Fruit fly (Drosophila melanogaster) whole organism, embryonic: ENCODE results near the gene Pex5.

ENCODE experiments used
- C15 ChIP-seq: fragments of 200-800 bp; sonication (Bioruptor generic); IDR thresholded peaks from 3 replicates; pipeline ENCODE4 v1.3.6; 2022; ENCODE audit warnings: missing biosample characterization, missing genetic modification characterization
- CG10366 ChIP-seq: fragments of 200-800 bp; sonication (Bioruptor generic); IDR thresholded peaks from 2 replicates; pipeline ENCODE4 v1.3.6; 2022; ENCODE audit warnings: missing biosample characterization, missing genetic modification characterization
- CG11247 ChIP-seq: fragments of 200-800 bp; sonication (Bioruptor generic); IDR thresholded peaks from 2 replicates; pipeline ENCODE4 v1.3.6; 2022; ENCODE audit warnings: missing biosample characterization, missing genetic modification characterization
- CG12299 ChIP-seq: fragments of 200-800 bp; sonication (Bioruptor generic); optimal IDR thresholded peaks from 2 replicates; lab custom pipeline; 2018; ENCODE audit warnings: missing biosample characterization, mild to moderate bottlenecking, missing genetic modification characterization
- CG1233 ChIP-seq: fragments of 200-800 bp; sonication (Bioruptor generic); optimal IDR thresholded peaks from 4 replicates; lab custom pipeline; 2018; ENCODE audit warnings: missing biosample characterization, mild to moderate bottlenecking, missing genetic modification characterization
- CG14441 ChIP-seq: fragments of 200-800 bp; sonication (Bioruptor generic); IDR thresholded peaks from 2 replicates; pipeline ENCODE4 v1.3.6; 2022; ENCODE audit warnings: missing biosample characterization, missing genetic modification characterization
- CG1603 ChIP-seq: fragments of 200-800 bp; sonication (Bioruptor generic); optimal IDR thresholded peaks from 2 replicates; lab custom pipeline; 2019; ENCODE audit warnings: missing biosample characterization, mild to moderate bottlenecking, missing genetic modification characterization, moderate library complexity
- CG17186 ChIP-seq: fragments of 200-800 bp; sonication (Bioruptor generic); optimal IDR thresholded peaks from 3 replicates; lab custom pipeline; 2017; ENCODE audit warnings: missing biosample characterization, missing genetic modification reagents, missing genetic modification characterization
- CG17802 ChIP-seq: fragments of 200-800 bp; sonication (Bioruptor generic); optimal IDR thresholded peaks from 2 replicates; lab custom pipeline; 2018; ENCODE audit warnings: missing biosample characterization, mild to moderate bottlenecking, missing genetic modification characterization, moderate library complexity
- CG2116 ChIP-seq: fragments of 200-800 bp; sonication (Bioruptor generic); optimal IDR thresholded peaks from 3 replicates; lab custom pipeline; 2018; ENCODE audit warnings: missing biosample characterization, mild to moderate bottlenecking, missing genetic modification characterization
- CG2199 ChIP-seq: fragments of 200-800 bp; sonication (Bioruptor generic); IDR thresholded peaks from 3 replicates; pipeline ENCODE4 v1.3.6; 2022; ENCODE audit warnings: missing biosample characterization, missing genetic modification characterization
- CG2202 ChIP-seq: fragments of 200-800 bp; sonication (Bioruptor generic); optimal IDR thresholded peaks from 2 replicates; lab custom pipeline; 2018; ENCODE audit warnings: missing biosample characterization, mild to moderate bottlenecking, missing genetic modification characterization
- CG34422 ChIP-seq: fragments of 200-800 bp; sonication (Bioruptor generic); IDR thresholded peaks from 3 replicates; pipeline ENCODE4 v1.3.6; 2022; ENCODE audit warnings: missing biosample characterization, missing genetic modification characterization
- CG4617 ChIP-seq: fragments of 200-800 bp; sonication (Bioruptor generic); optimal IDR thresholded peaks from 3 replicates; lab custom pipeline; 2016; ENCODE audit warnings: missing biosample characterization, missing genetic modification characterization, borderline replicate concordance
- CG4820 ChIP-seq: fragments of 200-800 bp; sonication (Bioruptor generic); optimal IDR thresholded peaks from 3 replicates; lab custom pipeline; 2016; ENCODE audit warnings: missing biosample characterization, missing genetic modification characterization
- CG7556 ChIP-seq: fragments of 200-800 bp; sonication (Bioruptor generic); optimal IDR thresholded peaks from 2 replicates; lab custom pipeline; 2017; ENCODE audit warnings: missing biosample characterization, mild to moderate bottlenecking, missing genetic modification characterization
- CG8281 ChIP-seq: fragments of 200-800 bp; sonication (Bioruptor generic); optimal IDR thresholded peaks from 2 replicates; lab custom pipeline; 2018; ENCODE audit warnings: missing biosample characterization, mild to moderate bottlenecking, missing genetic modification characterization, moderate library complexity
- CG8388 ChIP-seq: fragments of 200-800 bp; sonication (Bioruptor generic); optimal IDR thresholded peaks from 2 replicates; lab custom pipeline; 2019; ENCODE audit warnings: missing biosample characterization, mild to moderate bottlenecking, missing genetic modification characterization, moderate library complexity
- CG8944 ChIP-seq: fragments of 200-800 bp; sonication (Bioruptor generic); optimal IDR thresholded peaks from 3 replicates; lab custom pipeline; 2016; ENCODE audit warnings: missing biosample characterization, missing genetic modification characterization
- CG9437 ChIP-seq: fragments of 200-800 bp; sonication (Bioruptor generic); optimal IDR thresholded peaks from 2 replicates; lab custom pipeline; 2018; ENCODE audit warnings: missing biosample characterization, mild to moderate bottlenecking, missing genetic modification characterization
- Chrac-16 ChIP-seq: fragments of 200-800 bp; sonication (Bioruptor generic); optimal IDR thresholded peaks from 3 replicates; lab custom pipeline; 2016; ENCODE audit warnings: missing biosample characterization, missing genetic modification characterization
- D19A ChIP-seq: fragments of 200-800 bp; optimal IDR thresholded peaks from 3 replicates; lab custom pipeline; 2019; ENCODE audit warnings: missing biosample characterization, mild to moderate bottlenecking, missing genetic modification characterization, moderate library complexity
- Dbx ChIP-seq: fragments of 200-800 bp; sonication (Bioruptor generic); IDR thresholded peaks from 3 replicates; pipeline ENCODE4 v1.3.6; 2022; ENCODE audit warnings: missing biosample characterization, missing genetic modification characterization
- Gsc ChIP-seq: fragments of 200-800 bp; sonication (Bioruptor generic); IDR thresholded peaks from 2 replicates; pipeline ENCODE4 v1.3.6; 2022; ENCODE audit warnings: missing biosample characterization, missing genetic modification characterization
- H2.0 ChIP-seq: fragments of 200-800 bp; sonication (Bioruptor generic); IDR thresholded peaks from 2 replicates; pipeline ENCODE4 v1.3.6; 2022; ENCODE audit warnings: missing biosample characterization, missing genetic modification characterization
- HLH3B ChIP-seq: fragments of 200-800 bp; sonication (Bioruptor generic); IDR thresholded peaks from 2 replicates; pipeline ENCODE4 v1.3.6; 2022; ENCODE audit warnings: missing biosample characterization, missing genetic modification characterization
- HLH54F ChIP-seq: fragments of 200-800 bp; sonication (Bioruptor generic); optimal IDR thresholded peaks from 3 replicates; lab custom pipeline; 2016; ENCODE audit warnings: missing biosample characterization, missing genetic modification characterization
- Hsf ChIP-seq: fragments of 200-800 bp; sonication (Bioruptor generic); optimal IDR thresholded peaks from 3 replicates; lab custom pipeline; 2016; ENCODE audit warnings: missing biosample characterization, missing genetic modification characterization
- MBD-R2 ChIP-seq: fragments of 200-800 bp; sonication (Bioruptor generic); IDR thresholded peaks from 2 replicates; pipeline ENCODE4 v1.3.6; 2022; ENCODE audit warnings: missing biosample characterization, missing genetic modification characterization
- Sry-β ChIP-seq: fragments of 200-800 bp; sonication (Bioruptor generic); optimal IDR thresholded peaks from 2 replicates; lab custom pipeline; 2018; ENCODE audit warnings: missing biosample characterization, mild to moderate bottlenecking, missing genetic modification characterization, moderate library complexity
- cas ChIP-seq: fragments of 200-800 bp; sonication (Bioruptor generic); IDR thresholded peaks from 2 replicates; pipeline ENCODE4 v1.3.6; 2022; ENCODE audit warnings: missing biosample characterization, missing genetic modification characterization
- da ChIP-seq: fragments of 200-800 bp; sonication (Bioruptor generic); optimal IDR thresholded peaks from 2 replicates; lab custom pipeline; 2016; ENCODE audit warnings: missing biosample characterization, missing genetic modification characterization
- dpn ChIP-seq, 2 experiments: fragments of 200-800 bp; sonication (Bioruptor generic); optimal IDR thresholded peaks; 3 replicates each; lab custom pipeline; 2016; ENCODE audit warnings: missing biosample characterization in 2 of 2, missing genetic modification characterization in 2 of 2
- fd3F ChIP-seq: fragments of 200-800 bp; sonication (Bioruptor generic); optimal IDR thresholded peaks from 2 replicates; lab custom pipeline; 2018; ENCODE audit warnings: missing biosample characterization, mild to moderate bottlenecking, missing genetic modification characterization, moderate library complexity
- gcm ChIP-seq: fragments of 200-800 bp; sonication (Bioruptor generic); optimal IDR thresholded peaks from 2 replicates; lab custom pipeline; 2019; ENCODE audit warnings: missing biosample characterization, mild to moderate bottlenecking, missing genetic modification characterization, moderate library complexity
- jumu ChIP-seq: fragments of 200-800 bp; sonication (Bioruptor generic); optimal IDR thresholded peaks from 3 replicates; lab custom pipeline; 2016; ENCODE audit warnings: missing biosample characterization, missing genetic modification characterization
- ken ChIP-seq: fragments of 200-800 bp; sonication (Bioruptor generic); IDR thresholded peaks from 3 replicates; pipeline ENCODE4 v1.3.6; 2022; ENCODE audit warnings: missing biosample characterization, missing genetic modification characterization
- kni ChIP-seq: fragments of 200-800 bp; sonication (Bioruptor generic); optimal IDR thresholded peaks from 3 replicates; lab custom pipeline; 2017; ENCODE audit warnings: mild to moderate bottlenecking, missing biosample characterization, missing genetic modification reagents, missing genetic modification characterization
- knrl ChIP-seq: fragments of 200-800 bp; sonication (Bioruptor generic); IDR thresholded peaks from 3 replicates; pipeline ENCODE4 v1.3.6; 2022; ENCODE audit warnings: missing biosample characterization, missing genetic modification characterization; ENCODE audit not compliant: partially characterized antibody
- nmo ChIP-seq: fragments of 200-800 bp; sonication (Bioruptor generic); optimal IDR thresholded peaks from 2 replicates; lab custom pipeline; 2018; ENCODE audit warnings: missing biosample characterization, mild to moderate bottlenecking, missing genetic modification characterization, moderate library complexity
- p53 ChIP-seq: fragments of 200-800 bp; sonication (Bioruptor generic); optimal IDR thresholded peaks from 2 replicates; lab custom pipeline; 2016; ENCODE audit warnings: missing biosample characterization, missing genetic modification characterization
- pan ChIP-seq, 4 experiments: fragments of >200 bp in 3 of 4; fragments of 200-800 bp in 1 of 4; sonication (Bioruptor generic) in 1 of 4; optimal IDR thresholded peaks in 3 of 4; IDR thresholded peaks in 1 of 4; 2 replicates each; pipeline versions ENCODE4 v1.3.6 to Lab custom; 2017 to 2022; ENCODE audit warnings: missing biosample characterization in 2 of 4, missing genetic modification characterization in 2 of 4, mixed read lengths in 1 of 4
- pnt ChIP-seq: fragments of 200-800 bp; sonication (Bioruptor generic); optimal IDR thresholded peaks from 3 replicates; lab custom pipeline; 2016; ENCODE audit warnings: missing biosample characterization, missing genetic modification characterization
- prd ChIP-seq, 3 experiments: fragments of >200 bp in 2 of 3; fragments of 200-800 bp in 1 of 3; sonication (Bioruptor generic) in 1 of 3; optimal IDR thresholded peaks in 2 of 3; IDR thresholded peaks in 1 of 3; 2 replicates in 2 of 3; 3 replicates in 1 of 3; pipeline versions ENCODE4 v1.3.6 to Lab custom; 2017 to 2022; ENCODE audit warnings: missing biosample characterization in 1 of 3, missing genetic modification characterization in 1 of 3
- psq ChIP-seq: fragments of 200-800 bp; sonication (Bioruptor generic); optimal IDR thresholded peaks from 2 replicates; lab custom pipeline; 2017; ENCODE audit warnings: missing biosample characterization, missing genetic modification characterization
- run ChIP-seq: fragments of 200-800 bp; sonication (Bioruptor generic); optimal IDR thresholded peaks from 3 replicates; lab custom pipeline; 2018; ENCODE audit warnings: missing biosample characterization, mild to moderate bottlenecking, missing genetic modification characterization
- sisA ChIP-seq: fragments of 200-800 bp; sonication (Bioruptor generic); IDR thresholded peaks from 2 replicates; pipeline ENCODE4 v1.3.6; 2022; ENCODE audit warnings: missing biosample characterization, missing genetic modification characterization
- so ChIP-seq: fragments of 200-800 bp; sonication (Bioruptor generic); IDR thresholded peaks from 3 replicates; pipeline ENCODE4 v1.3.6; 2022; ENCODE audit warnings: missing biosample characterization, missing genetic modification characterization
- sug ChIP-seq: fragments of 200-800 bp; optimal IDR thresholded peaks from 2 replicates; lab custom pipeline; 2019; ENCODE audit warnings: missing biosample characterization, mild to moderate bottlenecking, missing genetic modification characterization, moderate library complexity
- zfh2 ChIP-seq: fragments of 200-800 bp; sonication (Bioruptor generic); optimal IDR thresholded peaks from 2 replicates; lab custom pipeline; 2016; ENCODE audit warnings: missing biosample characterization, missing genetic modification characterization

Gene Pex5

DNA sequence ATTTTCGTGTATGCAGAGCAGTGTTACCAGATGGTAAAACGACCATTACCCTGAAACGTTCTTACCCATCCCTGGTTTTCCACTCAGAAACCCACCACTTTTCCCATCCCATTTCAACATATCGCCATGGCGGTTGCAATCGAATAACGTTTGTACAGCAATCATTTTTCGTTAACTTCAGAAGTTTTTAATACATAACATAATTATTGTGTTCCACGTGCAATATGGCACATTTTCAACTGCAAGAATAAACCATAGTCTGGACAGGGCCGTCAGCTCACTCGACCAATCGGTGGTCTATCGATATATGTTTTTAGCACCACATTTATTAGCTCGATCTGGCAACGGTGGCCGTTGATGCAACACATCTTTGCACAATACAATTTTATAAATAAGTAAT, 21.1 kb upstream of the Pex5 start, which contains the start of the genes trr and mRpL16 (continued):
- TF ChIP-seq D19A (tag; lab: Kevin White, UChicago): no peak
- no peak for TF ChIP-seq run (tag; lab: Kevin White, UChicago)
- TF ChIP-seq Chrac-16 (GFP tag; lab: Kevin White, UChicago): peak; percentile 19
- no peak for TF ChIP-seq CG9437
- peak; percentile 75 for TF ChIP-seq nmo (GFP tag; lab: Kevin White, UChicago)
- TF ChIP-seq CG17186 (GFP tag; lab: Kevin White, UChicago): peak; percentile 32
- TF ChIP-seq Gsc: no peak
- peak; percentile 3 for TF ChIP-seq pnt (GFP tag; lab: Kevin White, UChicago)
- TF ChIP-seq CG17802 (tag; lab: Kevin White, UChicago): peak; percentile 100
- TF ChIP-seq C15: no peak
- peak; percentile 57 for TF ChIP-seq CG14441
- TF ChIP-seq CG8281 (tag; lab: Kevin White, UChicago): no peak
- TF ChIP-seq CG2202 (tag; lab: Kevin White, UChicago): no peak
- TF ChIP-seq jumu (GFP tag; lab: Kevin White, UChicago): peak; percentile 49
- no peak for TF ChIP-seq sisA
- TF ChIP-seq psq: no peak
- peak; percentile 64 for TF ChIP-seq sug (tag; lab: Kevin White, UChicago)
- TF ChIP-seq CG7556 (GFP tag; lab: Kevin White, UChicago): peak; percentile 4
- TF ChIP-seq Dbx (GFP tag; lab: Robert Waterston, UW): peak; percentile 71
- 0 out of 3 replicates have a peak, but pooled peaks have one; percentile 10 for TF ChIP-seq ken
- no peak for TF ChIP-seq da (GFP tag; lab: Kevin White, UChicago)
- no peak for TF ChIP-seq cas
- TF ChIP-seq pan (optimal IDR thresholded peaks at IDR 0.05; lab: Kevin White, UChicago): no peak
- TF ChIP-seq pan (GFP tag; optimal IDR thresholded peaks at IDR 0.05 in 1 of 2, IDR thresholded peaks at IDR 0.05 in 1 of 2): no peak
- peak; percentile 6 for TF ChIP-seq Sry-β (GFP tag; lab: Kevin White, UChicago)
- 0 out of 2 replicates have a peak, but pooled peaks have one; percentile 37 for TF ChIP-seq H2.0 (GFP tag; lab: Robert Waterston, UW)
- TF ChIP-seq CG34422: peak; percentile 64; the same call in 1 of the 3 replicates
- TF ChIP-seq prd (optimal IDR thresholded peaks at IDR 0.05; lab: Kevin White, UChicago): no peak
- peak; percentile 58; the same call in 2 of the 3 replicates for TF ChIP-seq prd (GFP tag; IDR thresholded peaks at IDR 0.05; lab: Robert Waterston, UW)
- TF ChIP-seq CG1233 (GFP tag; lab: Kevin White, UChicago): no peak
- peak; percentile 65 for TF ChIP-seq zfh2
- TF ChIP-seq gcm (GFP tag; lab: Kevin White, UChicago): no peak
- peak; percentile 85 for TF ChIP-seq CG1603 (tag; lab: Kevin White, UChicago)
- peak; percentile 37 for TF ChIP-seq CG4617 (GFP tag; lab: Kevin White, UChicago)
- TF ChIP-seq kni (GFP tag; lab: Kevin White, UChicago): no peak
- no peak for TF ChIP-seq HLH3B (GFP tag; lab: Robert Waterston, UW)
- TF ChIP-seq CG2199 (GFP tag; lab: Robert Waterston, UW): no peak
- TF ChIP-seq CG8388 (GFP tag; lab: Kevin White, UChicago): peak; percentile 26
- peak; percentile 1 for TF ChIP-seq fd3F (GFP tag; lab: Kevin White, UChicago)
- TF ChIP-seq CG4820 (GFP tag; lab: Kevin White, UChicago): no peak
- TF ChIP-seq HLH54F (GFP tag; lab: Kevin White, UChicago): peak; percentile 49
- TF ChIP-seq p53 (GFP tag; lab: Kevin White, UChicago): no peak
- TF ChIP-seq MBD-R2: peak; percentile 84
- TF ChIP-seq knrl (GFP tag; lab: Robert Waterston, UW): peak; percentile 80
- TF ChIP-seq CG10366: peak; percentile 9; the same call in 1 of the 2 replicates
- no peak for TF ChIP-seq CG8944 (GFP tag; lab: Kevin White, UChicago)
- peak; percentile 35; the same call in 1 of the 2 replicates for TF ChIP-seq CG11247
- TF ChIP-seq CG12299 (tag; lab: Kevin White, UChicago): peak; percentile 39
- no peak for TF ChIP-seq so (GFP tag; lab: Robert Waterston, UW)
- peak; percentile 93 for TF ChIP-seq CG2116 (GFP tag; lab: Kevin White, UChicago)
- peak; percentile 18 for TF ChIP-seq Hsf (GFP tag; lab: Kevin White, UChicago)
- peak; percentile 33 to 39 for TF ChIP-seq dpn (GFP tag; optimal IDR thresholded peaks at IDR 0.05; lab: Kevin White, UChicago)
